Worm (Caenorhabditis elegans) whole organism, L4 larva: ENCODE results near the gene sco-1.
A peak's percentile ranks its signal among the peaks of the same experiment; 100 is the strongest.

Experiments used
- D1046.2 ChIP-seq: fragments of 200-800 bp; sonication (Bioruptor generic); IDR thresholded peaks from 2 replicates; pipeline ENCODE4 v1.3.6; 2022; ENCODE audit warnings: missing genetic modification characterization, missing compliant biosample characterization
- R02D3.7 ChIP-seq: fragments of 150-350 bp; sonication (generic microtip); optimal IDR thresholded peaks from 3 replicates; lab custom pipeline; 2014; ENCODE audit warnings: missing biosample characterization, missing genetic modification characterization
- Y5F2A.4 ChIP-seq: fragments of 200-800 bp; sonication (Bioruptor generic); optimal IDR thresholded peaks from 2 replicates; lab custom pipeline; 2018; ENCODE audit warnings: mild to moderate bottlenecking, missing genetic modification characterization, missing compliant biosample characterization
- Y75B8A.6 ChIP-seq: fragments of 200-800 bp; sonication (Bioruptor generic); IDR thresholded peaks from 2 replicates; pipeline ENCODE4 v1.3.6; 2022; ENCODE audit warnings: missing genetic modification reagents, missing genetic modification characterization, missing compliant biosample characterization
- aha-1 ChIP-seq: fragments of 150-350 bp; peaks from one replicate; lab custom pipeline; 2014; ENCODE audit warnings: missing biosample characterization, missing genetic modification characterization
- ama-1 ChIP-seq: fragments of 150-350 bp; optimal IDR thresholded peaks from 2 replicates; lab custom pipeline; 2014; ENCODE audit warnings: inconsistent platforms, mixed read lengths
- arid-1 ChIP-seq: fragments of 200-800 bp; sonication (Bioruptor generic); conservative IDR thresholded peaks from 2 replicates; pipeline ENCODE4 v1.3.6; 2022; ENCODE audit warnings: missing genetic modification reagents, missing genetic modification characterization, missing compliant biosample characterization
- ceh-20 ChIP-seq: fragments of 200-800 bp; sonication (Bioruptor generic); IDR thresholded peaks from 2 replicates; pipeline ENCODE4 v1.3.6; 2022; ENCODE audit warnings: missing genetic modification reagents, missing genetic modification characterization, missing compliant biosample characterization
- ceh-44 ChIP-seq: fragments of 200-800 bp; sonication (Bioruptor generic); IDR thresholded peaks from 2 replicates; pipeline ENCODE4 v1.3.6; 2022; ENCODE audit warnings: missing genetic modification reagents, missing genetic modification characterization, missing compliant biosample characterization
- ceh-82 ChIP-seq: sonication (generic microtip); optimal IDR thresholded peaks from 2 replicates; lab custom pipeline; 2017; ENCODE audit warnings: missing biosample characterization, missing genetic modification characterization
- daf-12 ChIP-seq: fragments of 150-350 bp; optimal IDR thresholded peaks from 2 replicates; lab custom pipeline; 2014; ENCODE audit warnings: missing biosample characterization, missing genetic modification reagents, missing genetic modification characterization
- daf-16 ChIP-seq, 3 experiments: sonication (generic microtip); optimal IDR thresholded peaks; 2 replicates each; lab custom pipeline; 2016 to 2017; ENCODE audit warnings: missing genetic modification characterization in 3 of 3, missing genetic modification reagents in 3 of 3, mild to moderate bottlenecking in 2 of 3, missing compliant biosample characterization in 2 of 3, missing biosample characterization in 1 of 3, moderate library complexity in 1 of 3
- daf-19 ChIP-seq: fragments of 200-800 bp; sonication (Bioruptor generic); conservative IDR thresholded peaks from 2 replicates; pipeline ENCODE4 v1.3.6; 2022; ENCODE audit warnings: missing genetic modification characterization, missing compliant biosample characterization
- daf-8 ChIP-seq: fragments of 200-800 bp; sonication (Bioruptor generic); IDR thresholded peaks from 2 replicates; pipeline ENCODE4 v1.3.6; 2022; ENCODE audit warnings: missing genetic modification characterization, missing compliant biosample characterization
- dmd-8 ChIP-seq: fragments of 200-800 bp; sonication (Bioruptor generic); IDR thresholded peaks from 2 replicates; pipeline ENCODE4 v1.3.6; 2022; ENCODE audit warnings: missing genetic modification characterization, missing compliant biosample characterization
- dmd-9 ChIP-seq: fragments of 200-800 bp; sonication (Bioruptor generic); IDR thresholded peaks from 2 replicates; pipeline ENCODE4 v1.3.6; 2022; ENCODE audit warnings: missing genetic modification reagents, missing genetic modification characterization, missing compliant biosample characterization
- dpl-1 ChIP-seq: fragments of 150-350 bp; optimal IDR thresholded peaks from 2 replicates; lab custom pipeline; 2014; ENCODE audit warnings: missing biosample characterization, missing genetic modification reagents, missing genetic modification characterization
- duxl-1 ChIP-seq: sonication (generic microtip); optimal IDR thresholded peaks from 2 replicates; lab custom pipeline; 2016; ENCODE audit warnings: mild to moderate bottlenecking, missing genetic modification characterization, moderate library complexity, missing compliant biosample characterization; ENCODE audit not compliant: poor library complexity
- egl-43 ChIP-seq: fragments of 200-800 bp; sonication (Bioruptor generic); IDR thresholded peaks from 2 replicates; pipeline ENCODE4 v1.3.6; 2022; ENCODE audit warnings: missing genetic modification reagents, missing genetic modification characterization, missing compliant biosample characterization
- gei-8 ChIP-seq: fragments of 200-800 bp; sonication (Bioruptor generic); optimal IDR thresholded peaks from 2 replicates; lab custom pipeline; 2018; ENCODE audit warnings: mild to moderate bottlenecking, missing genetic modification characterization, missing compliant biosample characterization
- hlh-11 ChIP-seq: fragments of 200-800 bp; sonication (Bioruptor generic); optimal IDR thresholded peaks from 2 replicates; lab custom pipeline; 2018; ENCODE audit warnings: mild to moderate bottlenecking, missing genetic modification characterization, missing compliant biosample characterization
- jun-1 ChIP-seq: fragments of 150-350 bp; optimal IDR thresholded peaks from 2 replicates; lab custom pipeline; 2014; ENCODE audit warnings: missing biosample characterization, missing genetic modification reagents, missing genetic modification characterization
- lim-7 ChIP-seq: fragments of 200-800 bp; sonication (Bioruptor generic); IDR thresholded peaks from 2 replicates; pipeline ENCODE4 v1.3.6; 2022; ENCODE audit warnings: missing genetic modification characterization, missing compliant biosample characterization
- lin-1 ChIP-seq: fragments of 200-800 bp; sonication (Bioruptor generic); IDR thresholded peaks from 2 replicates; pipeline ENCODE4 v1.3.6; 2022; ENCODE audit warnings: missing genetic modification reagents, missing genetic modification characterization, missing compliant biosample characterization
- lin-13 ChIP-seq: fragments of 150-350 bp; optimal IDR thresholded peaks from 2 replicates; lab custom pipeline; 2014; ENCODE audit warnings: missing biosample characterization, missing genetic modification reagents, missing genetic modification characterization
- lin-38 ChIP-seq: fragments of 200-800 bp; sonication (Bioruptor generic); IDR thresholded peaks from 2 replicates; pipeline ENCODE4 v1.3.6; 2022; ENCODE audit warnings: missing genetic modification reagents, missing genetic modification characterization, missing compliant biosample characterization
- lin-39 ChIP-seq: fragments of 150-350 bp; optimal IDR thresholded peaks from 2 replicates; lab custom pipeline; 2014; ENCODE audit warnings: missing biosample characterization, missing genetic modification reagents, missing genetic modification characterization
- lsy-2 ChIP-seq, 2 experiments: fragments of 150-350 bp in 1 of 2; sonication (generic microtip) in 1 of 2; optimal IDR thresholded peaks; 2 replicates each; lab custom pipeline; 2014 to 2017; ENCODE audit warnings: missing biosample characterization in 2 of 2, missing genetic modification characterization in 2 of 2
- mdl-1 ChIP-seq, 2 experiments: fragments of 150-350 bp in 1 of 2; sonication (generic microtip) in 1 of 2; optimal IDR thresholded peaks; 2 replicates each; lab custom pipeline; 2014 to 2017; ENCODE audit warnings: missing biosample characterization in 2 of 2, missing genetic modification characterization in 2 of 2
- mdt-29 ChIP-seq: fragments of 200-800 bp; sonication (Bioruptor generic); IDR thresholded peaks from 2 replicates; pipeline ENCODE4 v1.3.6; 2022; ENCODE audit warnings: missing genetic modification reagents, missing genetic modification characterization, missing compliant biosample characterization
- mxl-3 ChIP-seq: fragments of 200-800 bp; sonication (Bioruptor generic); optimal IDR thresholded peaks from 2 replicates; lab custom pipeline; 2018; ENCODE audit warnings: mild to moderate bottlenecking, missing genetic modification characterization, missing compliant biosample characterization
- nhr-10 ChIP-seq: fragments of 150-350 bp; optimal IDR thresholded peaks from 2 replicates; lab custom pipeline; 2014; ENCODE audit warnings: missing biosample characterization, missing genetic modification characterization
- nhr-102 ChIP-seq: sonication (generic microtip); optimal IDR thresholded peaks from 2 replicates; lab custom pipeline; 2016; ENCODE audit warnings: mild to moderate bottlenecking, missing genetic modification characterization, moderate library complexity, missing compliant biosample characterization
- nhr-25 ChIP-seq: sonication (generic microtip); optimal IDR thresholded peaks from 2 replicates; lab custom pipeline; 2017; ENCODE audit warnings: missing genetic modification characterization, mild to moderate bottlenecking, missing compliant biosample characterization, antibody characterized with exemption, moderate library complexity, borderline replicate concordance; ENCODE audit not compliant: insufficient read depth
- nhr-28 ChIP-seq: fragments of 150-350 bp; optimal IDR thresholded peaks from 2 replicates; lab custom pipeline; 2014; ENCODE audit warnings: missing biosample characterization, missing genetic modification characterization
- nhr-42 ChIP-seq: fragments of 200-800 bp; sonication (Bioruptor generic); IDR thresholded peaks from 2 replicates; pipeline ENCODE4 v1.3.6; 2022; ENCODE audit warnings: missing genetic modification characterization, missing compliant biosample characterization
- nhr-6 ChIP-seq: fragments of 150-350 bp; optimal IDR thresholded peaks from 2 replicates; lab custom pipeline; 2014; ENCODE audit warnings: missing biosample characterization, missing genetic modification characterization
- nhr-76 ChIP-seq: fragments of 150-350 bp; optimal IDR thresholded peaks from 2 replicates; lab custom pipeline; 2014; ENCODE audit warnings: missing biosample characterization, missing genetic modification characterization
- pha-4 ChIP-seq, 2 experiments: fragments of 150-350 bp in 1 of 2; fragments of 200-800 bp in 1 of 2; sonication (Bioruptor generic) in 1 of 2; IDR thresholded peaks in 1 of 2; optimal IDR thresholded peaks in 1 of 2; 2 replicates each; pipeline versions ENCODE4 v1.3.6 to Lab custom; 2014 to 2022; ENCODE audit warnings: missing genetic modification characterization in 2 of 2, missing genetic modification reagents in 2 of 2, missing biosample characterization in 1 of 2, missing compliant biosample characterization in 1 of 2
- rbr-2 ChIP-seq: sonication (generic microtip); optimal IDR thresholded peaks from 2 replicates; lab custom pipeline; 2016; ENCODE audit warnings: missing genotype, missing genetic modification characterization, missing compliant biosample characterization
- saeg-2 ChIP-seq: fragments of 200-800 bp; sonication (Bioruptor generic); IDR thresholded peaks from 2 replicates; pipeline ENCODE4 v1.3.6; 2022; ENCODE audit warnings: missing genetic modification reagents, missing genetic modification characterization, missing compliant biosample characterization
- sdz-12 ChIP-seq: fragments of 200-800 bp; sonication (Bioruptor generic); optimal IDR thresholded peaks from 2 replicates; lab custom pipeline; 2018; ENCODE audit warnings: mild to moderate bottlenecking, missing genetic modification characterization, missing compliant biosample characterization
- snpc-1.2 ChIP-seq: fragments of 200-800 bp; sonication (Bioruptor generic); IDR thresholded peaks from 2 replicates; pipeline ENCODE4 v1.3.6; 2022; ENCODE audit warnings: missing genetic modification reagents, missing genetic modification characterization, missing compliant biosample characterization
- snpc-4 ChIP-seq: fragments of 150-350 bp; optimal IDR thresholded peaks from 2 replicates; lab custom pipeline; 2014; ENCODE audit warnings: missing biosample characterization, missing genetic modification characterization
- unc-39 ChIP-seq: sonication (generic microtip); optimal IDR thresholded peaks from 2 replicates; lab custom pipeline; 2017; ENCODE audit warnings: missing biosample characterization, missing genetic modification characterization
- unc-62 ChIP-seq, 3 experiments: fragments of 150-350 bp in 1 of 3; sonication (generic microtip); optimal IDR thresholded peaks in 2 of 3; peaks in 1 of 3; 1 replicate in 1 of 3; 2 replicates in 2 of 3; lab custom pipeline; 2014 to 2017; ENCODE audit warnings: missing biosample characterization in 3 of 3, missing genetic modification characterization in 3 of 3, missing genetic modification reagents in 3 of 3, missing genotype in 1 of 3
- zag-1 ChIP-seq: fragments of 150-350 bp; optimal IDR thresholded peaks from 2 replicates; lab custom pipeline; 2014; ENCODE audit warnings: missing biosample characterization, missing genetic modification characterization
- zip-2 ChIP-seq: fragments of 150-350 bp; optimal IDR thresholded peaks from 2 replicates; lab custom pipeline; 2014; ENCODE audit warnings: missing biosample characterization, missing genetic modification characterization
- ztf-7 ChIP-seq: fragments of 150-350 bp; optimal IDR thresholded peaks from 2 replicates; lab custom pipeline; 2014; ENCODE audit warnings: missing biosample characterization, missing genetic modification characterization

The sco-1 gene

DNA sequence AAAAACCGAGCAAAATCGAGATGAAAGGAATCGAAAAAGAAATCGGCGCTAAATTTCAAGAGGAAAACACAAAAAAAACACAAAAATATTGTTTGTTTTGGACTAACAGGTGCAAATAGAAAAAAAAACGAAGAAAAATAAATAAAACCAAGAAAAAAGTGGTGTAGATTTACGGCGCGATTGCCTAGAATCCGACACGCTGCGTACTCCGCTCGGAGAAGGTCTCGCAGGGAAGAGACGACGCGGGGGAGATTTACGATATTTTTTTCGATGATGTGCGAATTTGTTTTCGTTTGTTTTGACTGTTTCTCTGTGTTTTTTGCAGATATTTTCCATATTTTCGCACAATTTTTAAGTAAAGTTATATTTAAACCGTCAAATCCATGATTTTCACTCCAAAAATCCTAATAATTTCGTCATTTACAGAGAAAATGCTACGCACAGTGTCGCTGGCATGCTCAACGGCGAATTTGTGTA lies at the start of gene sco-1 (continued):
- TF ChIP-seq pha-4 (GFP tag; IDR thresholded peaks at IDR 0.05; lab: Robert Waterston, UW) (peak; percentile 87), pha-4 (tag; optimal IDR thresholded peaks at IDR 0.05; lab: Kevin White, UChicago) (peak; percentile 82), sdz-12 (GFP tag; lab: Kevin White, UChicago) (peak; percentile 80), saeg-2 (GFP tag; lab: Robert Waterston, UW) (no peak), daf-8 (no peak), duxl-1 (tag; lab: Kevin White, UChicago) (peak; percentile 88), lim-7 (GFP tag; lab: Robert Waterston, UW) (0 out of 2 replicates have a peak, but pooled peaks have one; percentile 34), daf-16 (GFP tag; optimal IDR thresholded peaks at IDR 0.05; lab: Kevin White, UChicago) (peak in 1 of 2 experiments; percentile 94), daf-16 (tag; optimal IDR thresholded peaks at IDR 0.05; lab: Kevin White, UChicago) (peak; percentile 82), ama-1 (lab: Kevin White, UChicago) (peak; percentile 34), nhr-42 (peak; percentile 91), ztf-7 (peak; percentile 85), dmd-9 (peak; percentile 94), nhr-10 (tag; lab: Kevin White, UChicago) (peak; percentile 16), unc-39 (tag; lab: Kevin White, UChicago) (no peak), Y75B8A.6 (GFP tag; lab: Robert Waterston, UW) (no peak), mdl-1 (tag; optimal IDR thresholded peaks at IDR 0.05; lab: Kevin White, UChicago) (peak in 1 of 2 experiments; percentile 62), aha-1 (tag; lab: Kevin White, UChicago) (peak; percentile 93), dmd-8 (no peak), dpl-1 (GFP tag; lab: Kevin White, UChicago) (peak; percentile 90), mxl-3 (GFP tag; lab: Kevin White, UChicago) (peak; percentile 68), R02D3.7 (tag; lab: Kevin White, UChicago) (peak; percentile 98), jun-1 (tag; lab: Kevin White, UChicago) (peak; percentile 85), ceh-82 (no peak), nhr-76 (tag; lab: Kevin White, UChicago) (no peak), D1046.2 (GFP tag; lab: Robert Waterston, UW) (peak; percentile 74; the same call in 1 of the 2 replicates), daf-19 (no peak), unc-62 (GFP tag; optimal IDR thresholded peaks at IDR 0.05 in 1 of 2; lab: Kevin White, UChicago) (peak in 1 of 2 experiments; percentile 38), unc-62 (tag; optimal IDR thresholded peaks at IDR 0.05; lab: Kevin White, UChicago) (no peak), hlh-11 (tag; lab: Kevin White, UChicago) (peak; percentile 90), Y5F2A.4 (GFP tag; lab: Kevin White, UChicago) (no peak), gei-8 (GFP tag; lab: Kevin White, UChicago) (peak; percentile 50), zip-2 (tag; lab: Kevin White, UChicago) (peak; percentile 70), rbr-2 (peak; percentile 93), daf-12 (tag; lab: Kevin White, UChicago) (no peak), egl-43 (GFP tag; lab: Robert Waterston, UW) (peak; percentile 86), mdt-29 (peak; percentile 84), lin-39 (peak; percentile 30), zag-1 (tag; lab: Kevin White, UChicago) (peak; percentile 42), nhr-28 (tag; lab: Kevin White, UChicago) (peak; percentile 81), lsy-2 (tag; optimal IDR thresholded peaks at IDR 0.05; lab: Kevin White, UChicago) (peak; percentile 80 to 97), nhr-102 (tag; lab: Kevin White, UChicago) (peak; percentile 88), snpc-1.2 (0 out of 2 replicates have a peak, but pooled peaks have one; percentile 16), snpc-4 (tag; lab: Kevin White, UChicago) (peak; percentile 60), nhr-25 (tag; lab: Kevin White, UChicago) (peak; percentile 92), ceh-44 (peak; percentile 58; the same call in 1 of the 2 replicates), nhr-6 (tag; lab: Kevin White, UChicago) (peak; percentile 91), lin-1 (GFP tag; lab: Robert Waterston, UW) (0 out of 2 replicates have a peak, but pooled peaks have one; percentile 66), lin-38 (GFP tag; lab: Robert Waterston, UW) (peak; percentile 88), arid-1 (GFP tag; lab: Robert Waterston, UW) (peak; percentile 68; the same call in 1 of the 2 replicates), lin-13 (GFP tag; lab: Kevin White, UChicago) (peak; percentile 93), ceh-20 (peak; percentile 94)
